Fruit fly (Drosophila melanogaster) whole organism, embryonic: ENCODE results near the gene CG14237.

ENCODE experiments used
- BEAF-32 ChIP-seq: fragments of 200-800 bp; sonication (Bioruptor generic); optimal IDR thresholded peaks from 3 replicates; lab custom pipeline; 2017; ENCODE audit warnings: missing biosample characterization, missing genetic modification characterization, mild to moderate bottlenecking, moderate library complexity, missing genetic modification reagents
- BtbVII ChIP-seq: fragments of 200-800 bp; sonication (Bioruptor generic); optimal IDR thresholded peaks from 3 replicates; lab custom pipeline; 2017; ENCODE audit warnings: missing biosample characterization, mild to moderate bottlenecking, missing genetic modification characterization
- CG10366 ChIP-seq: fragments of 200-800 bp; sonication (Bioruptor generic); IDR thresholded peaks from 2 replicates; pipeline ENCODE4 v1.3.6; 2022; ENCODE audit warnings: missing biosample characterization, missing genetic modification characterization
- CG10431 ChIP-seq: fragments of 200-800 bp; sonication (Bioruptor generic); optimal IDR thresholded peaks from 3 replicates; lab custom pipeline; 2018; ENCODE audit warnings: missing biosample characterization, mild to moderate bottlenecking, missing genetic modification characterization
- CG11398 ChIP-seq: fragments of 200-800 bp; sonication (Bioruptor generic); optimal IDR thresholded peaks from 2 replicates; lab custom pipeline; 2016; ENCODE audit warnings: missing biosample characterization, missing genetic modification characterization
- CG11504 ChIP-seq: fragments of 200-800 bp; sonication (Bioruptor generic); optimal IDR thresholded peaks from 3 replicates; lab custom pipeline; 2019; ENCODE audit warnings: missing biosample characterization, mild to moderate bottlenecking, missing genetic modification characterization, moderate library complexity
- CG12299 ChIP-seq: fragments of 200-800 bp; sonication (Bioruptor generic); optimal IDR thresholded peaks from 2 replicates; lab custom pipeline; 2018; ENCODE audit warnings: missing biosample characterization, mild to moderate bottlenecking, missing genetic modification characterization
- CG1233 ChIP-seq: fragments of 200-800 bp; sonication (Bioruptor generic); optimal IDR thresholded peaks from 4 replicates; lab custom pipeline; 2018; ENCODE audit warnings: missing biosample characterization, mild to moderate bottlenecking, missing genetic modification characterization
- CG1603 ChIP-seq: fragments of 200-800 bp; sonication (Bioruptor generic); optimal IDR thresholded peaks from 2 replicates; lab custom pipeline; 2019; ENCODE audit warnings: missing biosample characterization, mild to moderate bottlenecking, missing genetic modification characterization, moderate library complexity
- CG17912 ChIP-seq: fragments of 200-800 bp; sonication (Bioruptor generic); optimal IDR thresholded peaks from 2 replicates; lab custom pipeline; 2018; ENCODE audit warnings: missing biosample characterization, mild to moderate bottlenecking, missing genetic modification characterization
- CG18011 ChIP-seq: fragments of 200-800 bp; sonication (Bioruptor generic); optimal IDR thresholded peaks from 2 replicates; lab custom pipeline; 2017; ENCODE audit warnings: missing biosample characterization, missing genetic modification characterization, mild to moderate bottlenecking, moderate library complexity, missing genotype
- CG2712 ChIP-seq: fragments of 200-800 bp; optimal IDR thresholded peaks from 3 replicates; lab custom pipeline; 2019; ENCODE audit warnings: missing biosample characterization, mild to moderate bottlenecking, missing genetic modification characterization, moderate library complexity
- CG30403 ChIP-seq: fragments of 200-800 bp; sonication (Bioruptor generic); optimal IDR thresholded peaks from 3 replicates; lab custom pipeline; 2016; ENCODE audit warnings: missing biosample characterization, missing genetic modification characterization
- CG31388 ChIP-seq: fragments of 200-800 bp; sonication (Bioruptor generic); optimal IDR thresholded peaks from 2 replicates; lab custom pipeline; 2016; ENCODE audit warnings: missing biosample characterization, missing genetic modification characterization
- CG3163 ChIP-seq: fragments of 200-800 bp; sonication (Bioruptor generic); optimal IDR thresholded peaks from 3 replicates; lab custom pipeline; 2016; ENCODE audit warnings: missing biosample characterization, missing genetic modification characterization
- CG33213 ChIP-seq: fragments of 200-800 bp; sonication (Bioruptor generic); optimal IDR thresholded peaks from 3 replicates; lab custom pipeline; 2016; ENCODE audit warnings: missing biosample characterization, missing genetic modification characterization
- CG3407 ChIP-seq: fragments of 200-800 bp; sonication (Bioruptor generic); optimal IDR thresholded peaks from 2 replicates; lab custom pipeline; 2018; ENCODE audit warnings: missing biosample characterization, mild to moderate bottlenecking, missing genetic modification characterization
- CG4360 ChIP-seq: fragments of 200-800 bp; sonication (Bioruptor generic); IDR thresholded peaks from 2 replicates; pipeline ENCODE4 v1.3.6; 2022; ENCODE audit warnings: missing biosample characterization, missing genetic modification characterization
- CG4424 ChIP-seq: fragments of 200-800 bp; sonication (Bioruptor generic); optimal IDR thresholded peaks from 3 replicates; lab custom pipeline; 2016; ENCODE audit warnings: missing biosample characterization, missing genetic modification characterization
- CG6254 ChIP-seq: fragments of 200-800 bp; sonication (Bioruptor generic); optimal IDR thresholded peaks from 3 replicates; lab custom pipeline; 2017; ENCODE audit warnings: mild to moderate bottlenecking, missing biosample characterization, missing genetic modification reagents, missing genetic modification characterization
- CG6272 ChIP-seq: fragments of 200-800 bp; sonication (Bioruptor generic); IDR thresholded peaks from 2 replicates; pipeline ENCODE4 v1.3.6; 2022; ENCODE audit warnings: missing biosample characterization, missing genetic modification characterization
- CG6813 ChIP-seq: fragments of 200-800 bp; sonication (Bioruptor generic); optimal IDR thresholded peaks from 2 replicates; lab custom pipeline; 2017; ENCODE audit warnings: missing biosample characterization, missing genetic modification characterization, mild to moderate bottlenecking, moderate library complexity, missing genetic modification reagents
- CG6854 ChIP-seq: fragments of 200-800 bp; sonication (Bioruptor generic); optimal IDR thresholded peaks from 3 replicates; lab custom pipeline; 2017; ENCODE audit warnings: missing biosample characterization, mild to moderate bottlenecking, missing genetic modification characterization
- CG7372 ChIP-seq: fragments of 200-800 bp; sonication (Bioruptor generic); IDR thresholded peaks from 2 replicates; pipeline ENCODE4 v1.3.6; 2022; ENCODE audit warnings: missing biosample characterization, missing genetic modification characterization
- CG8924 ChIP-seq: fragments of 200-800 bp; optimal IDR thresholded peaks from 3 replicates; lab custom pipeline; 2019; ENCODE audit warnings: missing biosample characterization, mild to moderate bottlenecking, missing genetic modification characterization, moderate library complexity
- CG9797 ChIP-seq: fragments of 200-800 bp; sonication (Bioruptor generic); optimal IDR thresholded peaks from 3 replicates; lab custom pipeline; 2018; ENCODE audit warnings: missing biosample characterization, mild to moderate bottlenecking, missing genetic modification characterization
- Dp ChIP-seq: fragments of 200-800 bp; sonication (Bioruptor generic); optimal IDR thresholded peaks from 2 replicates; lab custom pipeline; 2018; ENCODE audit warnings: missing biosample characterization, mild to moderate bottlenecking, missing genetic modification characterization, moderate library complexity
- Ets65A ChIP-seq: fragments of 200-800 bp; sonication (Bioruptor generic); peaks from one replicate; lab custom pipeline; 2016; ENCODE audit warnings: missing biosample characterization, missing genetic modification characterization
- HLHmδ ChIP-seq: fragments of 200-800 bp; sonication (Bioruptor generic); optimal IDR thresholded peaks from 2 replicates; lab custom pipeline; 2018; ENCODE audit warnings: missing biosample characterization, mild to moderate bottlenecking, missing genetic modification characterization, moderate library complexity
- Mes4 ChIP-seq: fragments of 200-800 bp; sonication (Bioruptor generic); optimal IDR thresholded peaks from 2 replicates; lab custom pipeline; 2016; ENCODE audit warnings: missing biosample characterization, missing genetic modification characterization
- Optix ChIP-seq: fragments of 200-800 bp; sonication (Bioruptor generic); IDR thresholded peaks from 3 replicates; pipeline ENCODE4 v1.3.6; 2022; ENCODE audit warnings: missing biosample characterization, missing genetic modification characterization
- Rfx ChIP-seq: fragments of 200-800 bp; sonication (Bioruptor generic); IDR thresholded peaks from 2 replicates; pipeline ENCODE4 v1.3.6; 2022; ENCODE audit warnings: missing biosample characterization, missing genetic modification characterization
- Sin3A ChIP-seq: fragments of >200 bp; optimal IDR thresholded peaks from 2 replicates; lab custom pipeline; 2018
- Spps ChIP-seq: fragments of 200-800 bp; sonication (Bioruptor generic); optimal IDR thresholded peaks from 2 replicates; lab custom pipeline; 2018; ENCODE audit warnings: missing biosample characterization, mild to moderate bottlenecking, missing genetic modification characterization
- TFAM ChIP-seq: fragments of 200-800 bp; sonication (Bioruptor generic); optimal IDR thresholded peaks from 2 replicates; lab custom pipeline; 2017; ENCODE audit warnings: missing biosample characterization, missing genetic modification characterization, inconsistent platforms
- ap ChIP-seq: fragments of 200-800 bp; sonication (Bioruptor generic); IDR thresholded peaks from 2 replicates; pipeline ENCODE4 v1.3.6; 2022; ENCODE audit warnings: missing biosample characterization, missing genetic modification characterization
- caup ChIP-seq: fragments of 200-800 bp; sonication (Bioruptor generic); optimal IDR thresholded peaks from 3 replicates; lab custom pipeline; 2017; ENCODE audit warnings: missing biosample characterization, mild to moderate bottlenecking, missing genetic modification characterization, moderate library complexity; ENCODE audit not compliant: severe bottlenecking
- chinmo ChIP-seq: fragments of 200-800 bp; sonication (Bioruptor generic); IDR thresholded peaks from 4 replicates; pipeline ENCODE4 v1.3.6; 2022; ENCODE audit warnings: missing biosample characterization, missing genetic modification characterization; ENCODE audit not compliant: partially characterized antibody
- ci ChIP-seq: fragments of 200-800 bp; sonication (Bioruptor generic); IDR thresholded peaks from 3 replicates; pipeline ENCODE4 v1.3.6; 2022; ENCODE audit warnings: missing biosample characterization, missing genetic modification characterization
- exex ChIP-seq: fragments of 200-800 bp; sonication (Bioruptor generic); optimal IDR thresholded peaks from 4 replicates; lab custom pipeline; 2018; ENCODE audit warnings: missing biosample characterization, mild to moderate bottlenecking, missing genetic modification characterization, moderate library complexity
- fd102C ChIP-seq: fragments of 200-800 bp; sonication (Bioruptor generic); optimal IDR thresholded peaks from 2 replicates; lab custom pipeline; 2018; ENCODE audit warnings: missing biosample characterization, mild to moderate bottlenecking, missing genetic modification characterization, moderate library complexity
- h ChIP-seq: fragments of >200 bp; optimal IDR thresholded peaks from 2 replicates; lab custom pipeline; 2017
- ham ChIP-seq: fragments of 200-800 bp; sonication (Bioruptor generic); IDR thresholded peaks from 2 replicates; pipeline ENCODE4 v1.3.6; 2022; ENCODE audit warnings: missing biosample characterization, missing genetic modification characterization
- inv ChIP-seq: fragments of 200-800 bp; sonication (Bioruptor generic); IDR thresholded peaks from 2 replicates; pipeline ENCODE4 v1.3.6; 2022; ENCODE audit warnings: missing biosample characterization, missing genetic modification characterization; ENCODE audit not compliant: partially characterized antibody
- nerfin-1 ChIP-seq: fragments of 200-800 bp; sonication (Bioruptor generic); optimal IDR thresholded peaks from 3 replicates; lab custom pipeline; 2019; ENCODE audit warnings: missing biosample characterization, mild to moderate bottlenecking, missing genetic modification characterization, moderate library complexity
- pho ChIP-seq: fragments of 200-800 bp; sonication (Bioruptor generic); optimal IDR thresholded peaks from 2 replicates; lab custom pipeline; 2016; ENCODE audit warnings: missing biosample characterization, missing genetic modification characterization
- ranshi ChIP-seq: fragments of 200-800 bp; sonication (Bioruptor generic); IDR thresholded peaks from 2 replicates; pipeline ENCODE4 v1.3.6; 2022; ENCODE audit warnings: missing biosample characterization, missing genetic modification characterization
- sc ChIP-seq, 3 experiments: fragments of >200 bp in 2 of 3; fragments of 200-800 bp in 1 of 3; sonication (Bioruptor generic) in 1 of 3; optimal IDR thresholded peaks; 2 replicates in 2 of 3; 3 replicates in 1 of 3; lab custom pipeline; 2017; ENCODE audit warnings: mild to moderate bottlenecking in 1 of 3, missing biosample characterization in 1 of 3, missing genetic modification characterization in 1 of 3, missing genetic modification reagents in 1 of 3
- zen2 ChIP-seq: fragments of 200-800 bp; sonication (Bioruptor generic); IDR thresholded peaks from 3 replicates; pipeline ENCODE4 v1.3.6; 2022; ENCODE audit warnings: missing biosample characterization, missing genetic modification characterization; ENCODE audit not compliant: partially characterized antibody

CG14237 gene

dm6 chr3R:26461226-26461805 is 4.6 kb downstream of the CG14237 start, which contains the start of gene CG5455 (continued):
- no peak for TF ChIP-seq CG4424 (GFP tag; lab: Kevin White, UChicago)
- TF ChIP-seq CG6272 = 0 out of 2 replicates have a peak, but pooled peaks have one; percentile 13
- peak; percentile 11 for TF ChIP-seq CG18011 (GFP tag; lab: Kevin White, UChicago)
- peak; percentile 82 for TF ChIP-seq CG6854 (GFP tag; lab: Kevin White, UChicago)
- TF ChIP-seq HLHmδ (GFP tag; lab: Kevin White, UChicago) = no peak
- no peak for TF ChIP-seq CG3407 (GFP tag; lab: Kevin White, UChicago)
- peak; percentile 65 for TF ChIP-seq pho (GFP tag; lab: Kevin White, UChicago)
- no peak for TF ChIP-seq Sin3A (lab: Kevin White, UChicago)
- no peak; the same call in 1 of the 2 replicates for TF ChIP-seq CG4360
- no peak for TF ChIP-seq CG10366 (GFP tag; lab: Robert Waterston, UW)
- TF ChIP-seq CG6254 (GFP tag; lab: Kevin White, UChicago) = peak; percentile 35
- peak; percentile 56 for TF ChIP-seq CG17912
- TF ChIP-seq CG1603 (tag; lab: Kevin White, UChicago) = peak; percentile 3
- TF ChIP-seq ranshi (GFP tag; lab: Robert Waterston, UW) = peak; percentile 16; the same call in 1 of the 2 replicates
- TF ChIP-seq chinmo (GFP tag; lab: Robert Waterston, UW) = peak; percentile 92; the same call in 2 of the 4 replicates
- TF ChIP-seq zen2 (GFP tag; lab: Robert Waterston, UW) = peak; percentile 57; the same call in 1 of the 3 replicates
- peak; percentile 77 for TF ChIP-seq Rfx (GFP tag; lab: Robert Waterston, UW)
- peak; percentile 2 for TF ChIP-seq CG2712 (tag; lab: Kevin White, UChicago)
- TF ChIP-seq BtbVII = peak; percentile 76
- peak; percentile 22; the same call in 1 of the 2 replicates for TF ChIP-seq inv
- TF ChIP-seq sc (optimal IDR thresholded peaks at IDR 0.05; lab: Kevin White, UChicago) = no peak
- TF ChIP-seq sc (GFP tag; optimal IDR thresholded peaks at IDR 0.05; lab: Kevin White, UChicago) = no peak
- no peak for TF ChIP-seq nerfin-1 (tag; lab: Kevin White, UChicago)
- TF ChIP-seq CG12299 (tag; lab: Kevin White, UChicago) = peak; percentile 74
- TF ChIP-seq Spps (tag; lab: Kevin White, UChicago) = no peak
- no peak for TF ChIP-seq CG30403 (GFP tag; lab: Kevin White, UChicago)
- TF ChIP-seq CG10431 (GFP tag; lab: Kevin White, UChicago) = no peak
- TF ChIP-seq CG1233 (GFP tag; lab: Kevin White, UChicago) = peak; percentile 50
- peak; percentile 12; the same call in 1 of the 3 replicates for TF ChIP-seq Optix (GFP tag; lab: Robert Waterston, UW)
- TF ChIP-seq ci (GFP tag; lab: Robert Waterston, UW) = peak; percentile 87
- no peak for TF ChIP-seq CG11398 (GFP tag; lab: Kevin White, UChicago)
- no peak for TF ChIP-seq CG9797 (GFP tag; lab: Kevin White, UChicago)
- TF ChIP-seq BEAF-32 (GFP tag; lab: Kevin White, UChicago) = no peak
- TF ChIP-seq CG6813 (GFP tag; lab: Kevin White, UChicago) = peak; percentile 71
- peak; percentile 80 for TF ChIP-seq caup (GFP tag; lab: Kevin White, UChicago)
- TF ChIP-seq h (lab: Kevin White, UChicago) = no peak
- TF ChIP-seq CG7372 (GFP tag; lab: Robert Waterston, UW) = no peak
- TF ChIP-seq Ets65A = peak; percentile 60
- TF ChIP-seq TFAM = no peak
- peak; percentile 35 for TF ChIP-seq exex (tag; lab: Kevin White, UChicago)
- TF ChIP-seq CG3163 = peak; percentile 100
- TF ChIP-seq Dp = peak; percentile 94
- TF ChIP-seq CG11504 (tag; lab: Kevin White, UChicago) = peak; percentile 75
- TF ChIP-seq ham = 0 out of 2 replicates have a peak, but pooled peaks have one; percentile 19
- TF ChIP-seq Mes4 (GFP tag; lab: Kevin White, UChicago) = peak; percentile 7
- no peak for TF ChIP-seq CG31388 (GFP tag; lab: Kevin White, UChicago)
- peak; percentile 3 for TF ChIP-seq CG33213 (GFP tag; lab: Kevin White, UChicago)
- no peak for TF ChIP-seq CG8924 (tag; lab: Kevin White, UChicago)
- TF ChIP-seq ap = no peak
- no peak for TF ChIP-seq fd102C
